Fruit fly (Drosophila melanogaster): ENCODE data around the gene CG16781.

Gene CG16781

dm6 chrX:3474476-3475439, 10.9 kb upstream of the CG16781 start, which contains the start of gene CG12206 (continued):
- no peak for TF ChIP-seq CG2129 (GFP tag; IDR thresholded peaks at IDR 0.05; ENCODE audit: partially characterized antibody)
- peak; percentile 71 for TF ChIP-seq CG18262 (tag; optimal IDR thresholded peaks at IDR 0.05)
- TF ChIP-seq Antp (GFP tag; optimal IDR thresholded peaks at IDR 0.05), result no peak
- no peak for TF ChIP-seq MTF-1 (GFP tag; optimal IDR thresholded peaks at IDR 0.05; ENCODE audit: borderline replicate concordance)
- no peak for TF ChIP-seq CG9797 (GFP tag; optimal IDR thresholded peaks at IDR 0.05)
- no peak for TF ChIP-seq jing (GFP tag; optimal IDR thresholded peaks at IDR 0.05)
- TF ChIP-seq otp (GFP tag; IDR thresholded peaks at IDR 0.05), result no peak
- no peak for TF ChIP-seq CG4617 (GFP tag; optimal IDR thresholded peaks at IDR 0.05; ENCODE audit: borderline replicate concordance)
- TF ChIP-seq exex (tag; optimal IDR thresholded peaks at IDR 0.05), result peak; percentile 3
- no peak for TF ChIP-seq dm (GFP tag; optimal IDR thresholded peaks at IDR 0.05)
- TF ChIP-seq chif (GFP tag; optimal IDR thresholded peaks at IDR 0.05), result no peak
- TF ChIP-seq Deaf1 (tag; optimal IDR thresholded peaks at IDR 0.05), result peak; percentile 26
- TF ChIP-seq br (optimal IDR thresholded peaks at IDR 0.05), result no peak
- peak; percentile 64 for TF ChIP-seq CG9727 (GFP tag; optimal IDR thresholded peaks at IDR 0.05)
- no peak for TF ChIP-seq Stat92E (GFP tag; optimal IDR thresholded peaks at IDR 0.05)
- TF ChIP-seq Atf6 (GFP tag; IDR thresholded peaks at IDR 0.05), result peak; percentile 64
- TF ChIP-seq CG4820 (GFP tag; optimal IDR thresholded peaks at IDR 0.05), result peak; percentile 2
- TF ChIP-seq pb (GFP tag; optimal IDR thresholded peaks at IDR 0.05), result no peak
- TF ChIP-seq inv (GFP tag; IDR thresholded peaks at IDR 0.05; ENCODE audit: partially characterized antibody), result no peak
- TF ChIP-seq tap (tag; optimal IDR thresholded peaks at IDR 0.05), result peak; percentile 29
- no peak for TF ChIP-seq twi (tag; optimal IDR thresholded peaks at IDR 0.05)
- TF ChIP-seq CG11696 (GFP tag; IDR thresholded peaks at IDR 0.05), result no peak
- peak; percentile 70 for TF ChIP-seq Meics (GFP tag; optimal IDR thresholded peaks at IDR 0.05)
- TF ChIP-seq ham (GFP tag; IDR thresholded peaks at IDR 0.05), result no peak
- TF ChIP-seq grau (tag; optimal IDR thresholded peaks at IDR 0.05), result peak; percentile 74
- peak; percentile 24; the same call in 1 of the 2 replicates for TF ChIP-seq CG11247 (GFP tag; IDR thresholded peaks at IDR 0.05)
- no peak for TF ChIP-seq CG12219 (GFP tag; optimal IDR thresholded peaks at IDR 0.05)
- TF ChIP-seq Hand (GFP tag; optimal IDR thresholded peaks at IDR 0.05), result no peak
- peak; percentile 66 for TF ChIP-seq phol (tag; optimal IDR thresholded peaks at IDR 0.05)
- TF ChIP-seq Opbp (GFP tag; IDR thresholded peaks at IDR 0.05; ENCODE audit: partially characterized antibody), result no peak
- no peak for TF ChIP-seq Tbp (GFP tag; optimal IDR thresholded peaks at IDR 0.05)
- TF ChIP-seq al (GFP tag; IDR thresholded peaks at IDR 0.05), result peak; percentile 53; the same call in 1 of the 2 replicates
- TF ChIP-seq CG7271 (tag; optimal IDR thresholded peaks at IDR 0.05), result no peak
- no peak for TF ChIP-seq Bdp1 (GFP tag; optimal IDR thresholded peaks at IDR 0.05)
- no peak for TF ChIP-seq Atf3 (GFP tag; optimal IDR thresholded peaks at IDR 0.05)
- no peak for TF ChIP-seq fru (optimal IDR thresholded peaks at IDR 0.05)
- TF ChIP-seq CHES-1-like (GFP tag; optimal IDR thresholded peaks at IDR 0.05), result no peak
- TF ChIP-seq eyg (GFP tag; optimal IDR thresholded peaks at IDR 0.05), result no peak
- TF ChIP-seq Mes4 (GFP tag; optimal IDR thresholded peaks at IDR 0.05), result no peak
- no peak for TF ChIP-seq bbx (GFP tag; IDR thresholded peaks at IDR 0.05; ENCODE audit: partially characterized antibody)
- TF ChIP-seq Atf-2 (GFP tag; optimal IDR thresholded peaks at IDR 0.05), result no peak
- no peak for TF ChIP-seq Sin3A (optimal IDR thresholded peaks at IDR 0.05)
- no peak for TF ChIP-seq CG4854 (GFP tag; optimal IDR thresholded peaks at IDR 0.05)
- no peak for TF ChIP-seq CG43689 (GFP tag; IDR thresholded peaks at IDR 0.05)
- TF ChIP-seq Hey (tag; optimal IDR thresholded peaks at IDR 0.05), result no peak
- TF ChIP-seq pfk (GFP tag; optimal IDR thresholded peaks at IDR 0.05), result no peak
- TF ChIP-seq Dref (GFP tag; IDR thresholded peaks at IDR 0.05), result no peak
- TF ChIP-seq nerfin-1 (tag; optimal IDR thresholded peaks at IDR 0.05), result peak; percentile 42
- no peak for TF ChIP-seq Hr39 (optimal IDR thresholded peaks at IDR 0.05)
